Fruit fly (Drosophila melanogaster): ENCODE data around the gene dgt6.
A peak's percentile ranks its signal among the peaks of the same experiment; 100 is the strongest.

Gene dgt6

dm6 chr3R:29083459-29084457, 47.0 kb downstream of the dgt6 start:
- no peak for TF ChIP-seq CG14711 (tag; optimal IDR thresholded peaks at IDR 0.05)
- peak; percentile 5 for TF ChIP-seq cic (GFP tag; optimal IDR thresholded peaks at IDR 0.05)
- peak; percentile 51 for TF ChIP-seq CG12768 (GFP tag; optimal IDR thresholded peaks at IDR 0.05)
- no peak for TF ChIP-seq bab1 (GFP tag; optimal IDR thresholded peaks at IDR 0.05)
- TF ChIP-seq kay (GFP tag; ENCODE audit: borderline replicate concordance) = peak; percentile 66
- no peak for TF ChIP-seq ovo (GFP tag; optimal IDR thresholded peaks at IDR 0.05)
- no peak for TF ChIP-seq Clk (GFP tag; optimal IDR thresholded peaks at IDR 0.05)
- TF ChIP-seq toe (GFP tag; optimal IDR thresholded peaks at IDR 0.05) = no peak
- TF ChIP-seq CG11617 (GFP tag; optimal IDR thresholded peaks at IDR 0.05) = no peak
- peak; percentile 2 for TF ChIP-seq CG7045 (GFP tag; optimal IDR thresholded peaks at IDR 0.05)
- TF ChIP-seq Mnt (GFP tag; optimal IDR thresholded peaks at IDR 0.05) = no peak
- no peak for TF ChIP-seq cnc (optimal IDR thresholded peaks at IDR 0.05)
- no peak for TF ChIP-seq Hr96 (GFP tag; optimal IDR thresholded peaks at IDR 0.05)
- no peak for TF ChIP-seq pad (GFP tag; optimal IDR thresholded peaks at IDR 0.05)

- TF ChIP-seq tj (GFP tag; optimal IDR thresholded peaks at IDR 0.05) = peak; percentile 96
- no peak for TF ChIP-seq CG12768 (GFP tag; optimal IDR thresholded peaks at IDR 0.05)
These were observed 48.1 kb downstream of the dgt6 start for dm6 chr3R:29082511-29083296.

- TF ChIP-seq CG7101 (tag; optimal IDR thresholded peaks at IDR 0.05) = no peak
- no peak for TF ChIP-seq CG1620 (GFP tag; optimal IDR thresholded peaks at IDR 0.05)
- TF ChIP-seq CG14711 (tag; optimal IDR thresholded peaks at IDR 0.05) = no peak
- no peak for TF ChIP-seq Mnt (GFP tag; optimal IDR thresholded peaks at IDR 0.05)
- TF ChIP-seq CG11617 (GFP tag; optimal IDR thresholded peaks at IDR 0.05) = no peak
- TF ChIP-seq CG12768 (GFP tag; optimal IDR thresholded peaks at IDR 0.05) = no peak
- no peak for TF ChIP-seq kay (GFP tag; ENCODE audit: borderline replicate concordance)
- no peak for TF ChIP-seq CG7045 (GFP tag; optimal IDR thresholded peaks at IDR 0.05)
- no peak for TF ChIP-seq cic (GFP tag; optimal IDR thresholded peaks at IDR 0.05)
- TF ChIP-seq cnc (optimal IDR thresholded peaks at IDR 0.05) = no peak
- no peak for TF ChIP-seq toe (GFP tag; optimal IDR thresholded peaks at IDR 0.05)
- TF ChIP-seq Crg-1 (GFP tag; optimal IDR thresholded peaks at IDR 0.05) = no peak
- no peak for TF ChIP-seq CG33017 (tag; optimal IDR thresholded peaks at IDR 0.05)
- no peak for TF ChIP-seq pad (GFP tag; optimal IDR thresholded peaks at IDR 0.05)
- no peak for TF ChIP-seq bab1 (GFP tag; optimal IDR thresholded peaks at IDR 0.05)
These were observed 48.7 kb downstream of the dgt6 start for dm6 chr3R:29082034-29082433.

Data from whole organism, adult.